Worm (Caenorhabditis elegans): ENCODE data around the gene R13D11.1.

- TF ChIP-seq W03F9.2 (tag; optimal IDR thresholded peaks at IDR 0.05), result no peak
- no peak for TF ChIP-seq him-1 (tag; optimal IDR thresholded peaks at IDR 0.05)
These were observed 32.2 kb downstream of the R13D11.1 start, which contains the start of gene srbc-12 for ce11 chrV:849512-849911.

Data from whole organism, L4/young adult.